Worm (Caenorhabditis elegans): Measurements from ENCODE around the gene R05H10.1.

The R05H10.1 gene

DNA sequence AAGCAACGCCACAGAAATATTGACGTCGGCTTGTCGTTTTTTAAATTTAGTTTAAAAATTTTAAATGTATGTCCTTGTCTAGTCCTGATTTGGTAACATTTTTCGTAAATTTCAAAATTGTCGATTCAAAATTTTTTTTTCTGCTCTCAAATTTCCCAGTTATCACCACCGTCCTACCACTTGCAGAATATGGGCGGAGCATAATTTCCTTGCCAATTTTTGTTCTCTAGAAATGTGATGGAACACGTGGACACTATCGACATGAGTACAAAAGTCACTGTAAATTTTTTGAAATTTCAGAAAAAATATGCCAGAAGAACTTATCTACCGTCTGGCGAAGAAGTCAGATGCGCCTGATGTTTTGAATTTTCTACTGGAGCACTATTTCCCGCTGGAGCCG lies 3.6 kb downstream of the R05H10.1 start, which contains the start of gene R05H10.7:
R05H10.7 (plus strand) TSS at position 301 of the 400 bp plus-strand sequence.
- no peak for TF ChIP-seq bed-3 (GFP tag; optimal IDR thresholded peaks at IDR 0.05)
- TF ChIP-seq mep-1 (tag; optimal IDR thresholded peaks at IDR 0.05) = no peak
- TF ChIP-seq pha-4 (tag; optimal IDR thresholded peaks at IDR 0.05) = no peak
- TF ChIP-seq drap-1 (GFP tag; optimal IDR thresholded peaks at IDR 0.05) = no peak
- TF ChIP-seq cnd-1 (tag; optimal IDR thresholded peaks at IDR 0.05) = no peak

DNA sequence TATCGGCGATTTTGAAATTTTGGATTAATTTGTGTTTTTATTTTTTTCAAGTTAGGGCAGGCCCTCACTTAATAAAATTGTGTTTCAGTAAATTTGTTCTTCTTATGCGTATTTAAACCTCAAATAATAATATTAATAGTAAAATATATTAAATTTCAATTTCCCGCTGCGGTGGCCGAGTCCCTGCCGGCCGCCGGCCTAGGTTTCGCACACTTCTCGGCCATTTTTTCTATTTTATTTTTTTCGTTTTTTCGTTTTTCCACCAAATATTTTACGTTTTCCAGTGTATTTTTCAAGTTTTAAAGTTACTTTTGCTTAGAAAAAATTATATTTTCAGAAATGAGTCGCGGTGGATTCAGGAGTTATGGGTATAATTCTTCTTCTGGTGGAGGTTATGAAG lies 5.3 kb downstream of the R05H10.1 start, which contains the start of gene rbm-28:
rbm-28 (plus strand) TSS at position 338 of the 400 bp plus-strand sequence.
- no peak for TF ChIP-seq cnd-1 (tag; optimal IDR thresholded peaks at IDR 0.05)
- TF ChIP-seq mep-1 (tag; optimal IDR thresholded peaks at IDR 0.05) = peak; percentile 9
- peak; percentile 26 for TF ChIP-seq sptf-1 (tag; optimal IDR thresholded peaks at IDR 0.05)
- TF ChIP-seq ztf-11 (tag; optimal IDR thresholded peaks at IDR 0.05) = no peak
- TF ChIP-seq hlh-1 (tag; optimal IDR thresholded peaks at IDR 0.05) = no peak
- peak; percentile 33 for TF ChIP-seq ces-1 (GFP tag; optimal IDR thresholded peaks at IDR 0.05)

DNA sequence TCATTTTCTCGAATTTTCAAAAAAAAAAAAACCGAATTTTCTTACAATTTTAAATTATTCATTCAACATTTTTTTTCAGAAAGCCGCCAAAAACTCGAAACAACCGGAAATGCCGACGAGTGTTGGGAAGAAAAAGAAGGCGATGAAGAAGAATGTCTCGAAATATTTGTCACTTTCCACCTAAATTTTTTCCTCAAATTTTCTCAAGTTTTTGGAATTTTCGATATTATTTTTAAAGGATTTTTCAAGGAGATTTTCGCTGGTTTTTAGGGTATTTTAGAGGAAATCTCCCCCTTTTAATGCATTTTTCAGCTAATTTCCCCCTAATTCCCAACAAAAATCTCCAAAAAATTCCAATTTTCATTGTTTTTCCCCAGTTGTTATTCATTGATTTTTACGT lies 14.5 kb downstream of the R05H10.1 start:
- no peak for TF ChIP-seq cnd-1 (tag; optimal IDR thresholded peaks at IDR 0.05)
- TF ChIP-seq lsy-2 (tag; optimal IDR thresholded peaks at IDR 0.05) = no peak
- no peak for TF ChIP-seq flh-1 (GFP tag; optimal IDR thresholded peaks at IDR 0.05)
- TF ChIP-seq elt-1 (tag; optimal IDR thresholded peaks at IDR 0.05; ENCODE audit: borderline replicate concordance, insufficient read depth) = no peak
- no peak for TF ChIP-seq sptf-1 (tag; optimal IDR thresholded peaks at IDR 0.05)
- no peak for TF ChIP-seq sem-2 (GFP tag; optimal IDR thresholded peaks at IDR 0.05)
- no peak for TF ChIP-seq nhr-12 (tag; optimal IDR thresholded peaks at IDR 0.05)
- no peak for TF ChIP-seq unc-62 (GFP tag; optimal IDR thresholded peaks at IDR 0.05)
- no peak for TF ChIP-seq bed-3 (GFP tag; optimal IDR thresholded peaks at IDR 0.05)
- TF ChIP-seq unc-120 (tag; optimal IDR thresholded peaks at IDR 0.05; ENCODE audit: poor library complexity, severe bottlenecking) = no peak
- no peak for TF ChIP-seq mep-1 (tag; optimal IDR thresholded peaks at IDR 0.05)
- no peak for TF ChIP-seq ceh-39 (tag; optimal IDR thresholded peaks at IDR 0.05)

DNA sequence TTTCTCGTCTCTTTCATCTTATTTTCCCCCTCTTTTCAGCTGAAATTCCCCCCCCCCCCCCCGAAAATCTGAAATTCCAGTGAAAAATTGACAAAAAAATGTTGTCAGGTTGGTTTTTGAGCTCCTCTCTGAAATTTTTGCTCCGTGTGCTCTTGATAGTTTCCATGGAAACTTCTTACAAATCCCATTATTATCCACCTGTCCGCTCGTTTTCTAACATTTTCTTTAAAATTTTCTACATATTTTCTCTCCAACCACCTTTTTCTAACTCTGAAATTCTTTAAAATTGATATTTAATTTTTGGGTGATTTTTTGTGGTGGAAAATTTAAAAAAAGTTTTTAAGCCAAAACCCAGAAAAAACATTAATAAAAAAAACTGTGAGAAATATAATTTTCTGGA lies 15.1 kb downstream of the R05H10.1 start, which contains the start of gene gpx-2:
gpx-2 (plus strand) TSS at position 99 of the 400 bp plus-strand sequence.
- TF ChIP-seq ztf-11 (tag; optimal IDR thresholded peaks at IDR 0.05) = no peak
- TF ChIP-seq zip-8 (tag; optimal IDR thresholded peaks at IDR 0.05) = no peak
- no peak for TF ChIP-seq pha-4 (tag; optimal IDR thresholded peaks at IDR 0.05)
- TF ChIP-seq ceh-43 (GFP tag; optimal IDR thresholded peaks at IDR 0.05) = no peak
- TF ChIP-seq drap-1 (GFP tag; optimal IDR thresholded peaks at IDR 0.05) = no peak
- no peak for TF ChIP-seq nhr-237 (tag; optimal IDR thresholded peaks at IDR 0.05)
- TF ChIP-seq nhr-2 (tag; optimal IDR thresholded peaks at IDR 0.05) = no peak
- TF ChIP-seq mep-1 (tag; optimal IDR thresholded peaks at IDR 0.05) = no peak
- TF ChIP-seq lin-13 (tag; optimal IDR thresholded peaks at IDR 0.05) = no peak
- no peak for TF ChIP-seq cnd-1 (tag; optimal IDR thresholded peaks at IDR 0.05)
- no peak for TF ChIP-seq ceh-83 (GFP tag; optimal IDR thresholded peaks at IDR 0.05)
- TF ChIP-seq unc-39 (tag; optimal IDR thresholded peaks at IDR 0.05) = no peak
- no peak for TF ChIP-seq ces-1 (GFP tag; optimal IDR thresholded peaks at IDR 0.05)
- TF ChIP-seq bed-3 (GFP tag; optimal IDR thresholded peaks at IDR 0.05) = no peak
- no peak for TF ChIP-seq blmp-1 (tag; optimal IDR thresholded peaks at IDR 0.05)

DNA sequence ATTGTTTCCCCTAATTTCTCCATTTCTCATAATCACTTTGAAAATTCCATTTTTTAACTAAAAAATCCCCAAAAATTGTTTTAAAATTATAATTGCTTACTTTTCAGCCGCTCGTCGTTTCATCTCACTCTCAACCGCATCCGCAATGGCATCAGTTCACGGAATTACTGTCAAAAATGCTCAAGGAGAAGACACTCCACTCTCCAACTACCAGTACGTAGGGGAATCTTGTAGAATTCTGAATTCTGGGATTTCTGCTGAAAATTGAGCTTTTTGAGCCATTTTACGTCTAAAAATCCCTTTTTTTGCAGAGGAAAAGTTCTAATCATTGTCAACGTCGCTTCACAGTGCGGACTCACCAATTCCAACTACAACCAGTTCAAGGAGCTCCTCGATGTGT lies 15.9 kb downstream of the R05H10.1 start:
- no peak for TF ChIP-seq drap-1 (GFP tag; optimal IDR thresholded peaks at IDR 0.05)
- no peak for TF ChIP-seq ces-1 (GFP tag; optimal IDR thresholded peaks at IDR 0.05)
- no peak for TF ChIP-seq nhr-237 (tag; optimal IDR thresholded peaks at IDR 0.05)
- TF ChIP-seq nhr-2 (tag; optimal IDR thresholded peaks at IDR 0.05) = no peak
- TF ChIP-seq ceh-43 (GFP tag; optimal IDR thresholded peaks at IDR 0.05) = no peak
- no peak for TF ChIP-seq unc-39 (tag; optimal IDR thresholded peaks at IDR 0.05)
- TF ChIP-seq elt-3 (tag; optimal IDR thresholded peaks at IDR 0.05) = no peak
- TF ChIP-seq lsy-2 (tag; optimal IDR thresholded peaks at IDR 0.05) = no peak
- no peak for TF ChIP-seq flh-1 (GFP tag; optimal IDR thresholded peaks at IDR 0.05)
- TF ChIP-seq cnd-1 (tag; optimal IDR thresholded peaks at IDR 0.05) = no peak
- TF ChIP-seq lin-13 (tag; optimal IDR thresholded peaks at IDR 0.05) = no peak
- TF ChIP-seq unc-62 (GFP tag; optimal IDR thresholded peaks at IDR 0.05) = no peak
- no peak for TF ChIP-seq unc-120 (tag; optimal IDR thresholded peaks at IDR 0.05; ENCODE audit: poor library complexity, severe bottlenecking)

DNA sequence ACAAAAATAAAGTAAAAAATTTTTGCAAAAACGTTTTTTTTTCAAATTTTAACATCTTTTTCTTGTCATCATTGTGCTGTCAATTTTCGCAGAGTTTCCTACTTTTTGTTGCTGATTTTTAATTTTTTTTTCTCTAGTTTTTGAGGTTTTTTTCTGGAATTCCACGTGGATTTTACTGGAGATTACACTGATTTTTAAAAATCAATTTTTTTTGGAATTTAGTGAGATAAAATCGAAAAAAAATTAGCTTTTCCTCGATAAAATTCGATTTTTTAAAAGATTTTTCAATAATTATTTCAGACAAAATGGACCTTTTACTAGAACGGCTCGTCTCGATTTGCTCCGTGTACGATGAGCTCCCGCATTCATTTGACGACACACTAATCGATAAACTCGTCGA lies 18.0 kb downstream of the R05H10.1 start, which contains the start of gene R05H10.3:
R05H10.3 (plus strand) TSS at position 301 of the 400 bp plus-strand sequence.
- no peak for TF ChIP-seq drap-1 (GFP tag; optimal IDR thresholded peaks at IDR 0.05)
- TF ChIP-seq nhr-12 (tag; optimal IDR thresholded peaks at IDR 0.05) = no peak
